Fruit fly (Drosophila melanogaster) whole organism, prepupa: ENCODE measurements around the gene rdgB.

ENCODE experiments used
- Blimp-1 ChIP-seq: fragments of 200-800 bp; sonication (Bioruptor generic); optimal IDR thresholded peaks from 3 replicates; lab custom pipeline; 2017; ENCODE audit warnings: missing biosample characterization, missing genetic modification characterization, mild to moderate bottlenecking, moderate library complexity, missing genetic modification reagents
- CG10631 ChIP-seq: fragments of 200-800 bp; sonication (Bioruptor generic); optimal IDR thresholded peaks from 2 replicates; lab custom pipeline; 2016; ENCODE audit warnings: missing biosample characterization, missing genetic modification characterization
- CG10669 ChIP-seq: fragments of 200-800 bp; sonication (Bioruptor generic); optimal IDR thresholded peaks from 3 replicates; lab custom pipeline; 2018; ENCODE audit warnings: missing biosample characterization, mild to moderate bottlenecking, missing genetic modification characterization, moderate library complexity
- CG11294 ChIP-seq: fragments of 200-800 bp; sonication (Bioruptor generic); IDR thresholded peaks from 2 replicates; pipeline ENCODE4 v1.3.6; 2022; ENCODE audit warnings: missing biosample characterization, missing genetic modification characterization
- CG11902 ChIP-seq: fragments of 200-800 bp; sonication (Bioruptor generic); optimal IDR thresholded peaks from 3 replicates; lab custom pipeline; 2016; ENCODE audit warnings: missing biosample characterization, missing genetic modification characterization
- CG15336 ChIP-seq: fragments of 200-800 bp; sonication (Bioruptor generic); IDR thresholded peaks from 2 replicates; pipeline ENCODE4 v1.3.6; 2022; ENCODE audit warnings: missing biosample characterization, missing genetic modification characterization
- CG1621 ChIP-seq: fragments of 200-800 bp; sonication (Bioruptor generic); optimal IDR thresholded peaks from 3 replicates; lab custom pipeline; 2018; ENCODE audit warnings: missing biosample characterization, mild to moderate bottlenecking, missing genetic modification characterization
- CG16779 ChIP-seq: fragments of 200-800 bp; sonication (Bioruptor generic); optimal IDR thresholded peaks from 3 replicates; lab custom pipeline; 2017; ENCODE audit warnings: missing biosample characterization, mild to moderate bottlenecking, missing genetic modification characterization
- CG3032 ChIP-seq: fragments of 200-800 bp; optimal IDR thresholded peaks from 2 replicates; lab custom pipeline; 2019; ENCODE audit warnings: missing biosample characterization, mild to moderate bottlenecking, missing genetic modification characterization, moderate library complexity
- CG31627 ChIP-seq: fragments of 200-800 bp; sonication (Bioruptor generic); optimal IDR thresholded peaks from 3 replicates; lab custom pipeline; 2016; ENCODE audit warnings: missing biosample characterization, missing genetic modification characterization
- CG32006 ChIP-seq: fragments of 200-800 bp; sonication (Bioruptor generic); optimal IDR thresholded peaks from 3 replicates; lab custom pipeline; 2017; ENCODE audit warnings: missing biosample characterization, mild to moderate bottlenecking, missing genetic modification characterization
- CG34406 ChIP-seq: fragments of 200-800 bp; sonication (Bioruptor generic); optimal IDR thresholded peaks from 3 replicates; lab custom pipeline; 2016; ENCODE audit warnings: missing biosample characterization, missing genetic modification characterization
- CG4318 ChIP-seq: fragments of 200-800 bp; sonication (Bioruptor generic); optimal IDR thresholded peaks from 3 replicates; lab custom pipeline; 2017; ENCODE audit warnings: missing biosample characterization, mild to moderate bottlenecking, missing genetic modification characterization
- CG6163 ChIP-seq: fragments of 200-800 bp; sonication (Bioruptor generic); IDR thresholded peaks from 3 replicates; pipeline ENCODE4 v1.3.6; 2022; ENCODE audit warnings: missing biosample characterization, missing genetic modification characterization
- CG6276 ChIP-seq: fragments of 200-800 bp; sonication (Bioruptor generic); optimal IDR thresholded peaks from 2 replicates; lab custom pipeline; 2017; ENCODE audit warnings: missing biosample characterization, mild to moderate bottlenecking, missing genetic modification characterization
- CG6792 ChIP-seq: fragments of 200-800 bp; sonication (Bioruptor generic); optimal IDR thresholded peaks from 3 replicates; lab custom pipeline; 2016; ENCODE audit warnings: missing biosample characterization, missing genetic modification characterization
- CG6808 ChIP-seq: fragments of 200-800 bp; sonication (Bioruptor generic); optimal IDR thresholded peaks from 3 replicates; lab custom pipeline; 2017; ENCODE audit warnings: missing biosample characterization, missing genetic modification characterization, mild to moderate bottlenecking, moderate library complexity, missing genetic modification reagents
- CG6854 ChIP-seq: fragments of 200-800 bp; sonication (Bioruptor generic); optimal IDR thresholded peaks from 2 replicates; lab custom pipeline; 2017; ENCODE audit warnings: missing biosample characterization, mild to moderate bottlenecking, missing genetic modification characterization
- CG8119 ChIP-seq: fragments of 200-800 bp; sonication (Bioruptor generic); IDR thresholded peaks from 3 replicates; pipeline ENCODE4 v1.3.6; 2022; ENCODE audit warnings: missing biosample characterization, missing genetic modification characterization
- CG9139 ChIP-seq: fragments of 200-800 bp; sonication (Bioruptor generic); optimal IDR thresholded peaks from 3 replicates; lab custom pipeline; 2017; ENCODE audit warnings: missing biosample characterization, mild to moderate bottlenecking, missing genetic modification characterization
- Eip75B ChIP-seq: fragments of 200-800 bp; sonication (Bioruptor generic); optimal IDR thresholded peaks from 3 replicates; lab custom pipeline; 2016; ENCODE audit warnings: missing biosample characterization, missing genetic modification characterization
- Eip78C ChIP-seq: fragments of 200-800 bp; sonication (Bioruptor generic); peaks from one replicate; lab custom pipeline; 2016; ENCODE audit warnings: missing biosample characterization, missing genetic modification characterization
- Eip93F ChIP-seq: fragments of 200-800 bp; sonication (Bioruptor generic); optimal IDR thresholded peaks from 2 replicates; lab custom pipeline; 2016; ENCODE audit warnings: missing biosample characterization, mild to moderate bottlenecking, missing genetic modification characterization
- Ets21C ChIP-seq: fragments of 200-800 bp; sonication (Bioruptor generic); optimal IDR thresholded peaks from 3 replicates; lab custom pipeline; 2016; ENCODE audit warnings: missing biosample characterization, missing genetic modification characterization
- Gug ChIP-seq: fragments of 200-800 bp; sonication (Bioruptor generic); IDR thresholded peaks from 2 replicates; pipeline ENCODE4 v1.3.6; 2022; ENCODE audit warnings: missing biosample characterization, missing genetic modification characterization
- Hr38 ChIP-seq: sonication (Bioruptor generic); optimal IDR thresholded peaks from 2 replicates; lab custom pipeline; 2016; ENCODE audit warnings: missing biosample characterization, missing genetic modification characterization
- Hr4 ChIP-seq: fragments of 200-800 bp; sonication (Bioruptor generic); optimal IDR thresholded peaks from 3 replicates; lab custom pipeline; 2016; ENCODE audit warnings: missing biosample characterization, missing genetic modification characterization
- Lpt ChIP-seq: fragments of 200-800 bp; sonication (Bioruptor generic); optimal IDR thresholded peaks from 3 replicates; lab custom pipeline; 2016; ENCODE audit warnings: missing biosample characterization, missing genetic modification characterization
- Smox ChIP-seq: fragments of 200-800 bp; sonication (Bioruptor generic); optimal IDR thresholded peaks from 3 replicates; lab custom pipeline; 2016; ENCODE audit warnings: missing biosample characterization, missing genetic modification characterization
- Sox102F ChIP-seq: fragments of 200-800 bp; sonication (Bioruptor generic); optimal IDR thresholded peaks from 2 replicates; lab custom pipeline; 2016; ENCODE audit warnings: missing biosample characterization, mild to moderate bottlenecking, missing genetic modification characterization
- Sox14 ChIP-seq: fragments of 200-800 bp; sonication (Bioruptor generic); optimal IDR thresholded peaks from 3 replicates; lab custom pipeline; 2016; ENCODE audit warnings: missing biosample characterization, missing genetic modification characterization
- acj6 ChIP-seq: fragments of 200-800 bp; sonication (Bioruptor generic); optimal IDR thresholded peaks from 3 replicates; lab custom pipeline; 2016; ENCODE audit warnings: missing biosample characterization, missing genetic modification characterization
- cyc ChIP-seq: fragments of 200-800 bp; sonication (Bioruptor generic); optimal IDR thresholded peaks from 3 replicates; lab custom pipeline; 2016; ENCODE audit warnings: missing biosample characterization, missing genetic modification characterization
- dac ChIP-seq: fragments of 200-800 bp; sonication (Bioruptor generic); optimal IDR thresholded peaks from 2 replicates; lab custom pipeline; 2017; ENCODE audit warnings: missing biosample characterization, mild to moderate bottlenecking, missing genetic modification characterization
- fd59A ChIP-seq: fragments of 200-800 bp; sonication (Bioruptor generic); optimal IDR thresholded peaks from 2 replicates; lab custom pipeline; 2017; ENCODE audit warnings: missing biosample characterization, mild to moderate bottlenecking, missing genetic modification characterization, missing genetic modification reagents
- fd85E ChIP-seq: fragments of 200-800 bp; sonication (Bioruptor generic); optimal IDR thresholded peaks from 3 replicates; lab custom pipeline; 2016; ENCODE audit warnings: missing biosample characterization, missing genetic modification characterization
- fkh ChIP-seq: fragments of 200-800 bp; sonication (Bioruptor generic); optimal IDR thresholded peaks from 3 replicates; lab custom pipeline; 2017; ENCODE audit warnings: missing biosample characterization, mild to moderate bottlenecking, missing genetic modification characterization, moderate library complexity
- lz ChIP-seq: fragments of 200-800 bp; sonication (Bioruptor generic); optimal IDR thresholded peaks from 3 replicates; lab custom pipeline; 2016; ENCODE audit warnings: missing biosample characterization, missing genetic modification characterization
- net ChIP-seq: fragments of 200-800 bp; sonication (Bioruptor generic); optimal IDR thresholded peaks from 3 replicates; lab custom pipeline; 2016; ENCODE audit warnings: missing biosample characterization, missing genetic modification characterization
- pdm3 ChIP-seq: fragments of 200-800 bp; sonication (Bioruptor generic); optimal IDR thresholded peaks from 3 replicates; lab custom pipeline; 2016; ENCODE audit warnings: missing biosample characterization, missing genetic modification characterization
- salr ChIP-seq, 2 experiments: fragments of 200-800 bp; sonication (Bioruptor generic); optimal IDR thresholded peaks; 3 replicates each; lab custom pipeline; 2016 to 2018; ENCODE audit warnings: missing biosample characterization in 2 of 2, missing genetic modification characterization in 2 of 2, mild to moderate bottlenecking in 1 of 2
- spab ChIP-seq: fragments of 200-800 bp; sonication (Bioruptor generic); optimal IDR thresholded peaks from 2 replicates; lab custom pipeline; 2017; ENCODE audit warnings: missing biosample characterization, mild to moderate bottlenecking, missing genetic modification characterization, missing genetic modification reagents
- ss ChIP-seq, 2 experiments: fragments of 200-800 bp; sonication (Bioruptor generic); optimal IDR thresholded peaks; 2 replicates in 1 of 2; 3 replicates in 1 of 2; lab custom pipeline; 2017 to 2018; ENCODE audit warnings: mild to moderate bottlenecking in 2 of 2, missing biosample characterization in 2 of 2, missing genetic modification characterization in 2 of 2, moderate library complexity in 1 of 2
- svp ChIP-seq: fragments of 200-800 bp; sonication (Bioruptor generic); peaks from one replicate; lab custom pipeline; 2016; ENCODE audit warnings: missing biosample characterization, missing genetic modification characterization
- topi ChIP-seq: fragments of 200-800 bp; sonication (Bioruptor generic); optimal IDR thresholded peaks from 3 replicates; lab custom pipeline; 2016; ENCODE audit warnings: missing biosample characterization, missing genetic modification characterization
- vri ChIP-seq: fragments of 200-800 bp; sonication (Bioruptor generic); optimal IDR thresholded peaks from 3 replicates; lab custom pipeline; 2016; ENCODE audit warnings: missing biosample characterization, mild to moderate bottlenecking, missing genetic modification characterization

Gene rdgB

dm6 chrX:13781739-13782502, 19.4 kb downstream of the rdgB start, which contains the start of the genes CtsB and amrt (continued):
- TF ChIP-seq salr (GFP tag; optimal IDR thresholded peaks at IDR 0.05; lab: Kevin White, UChicago) (peak in 1 of 2 experiments; percentile 66), ss (GFP tag; optimal IDR thresholded peaks at IDR 0.05; lab: Kevin White, UChicago) (peak; percentile 60 to 78), CG10669 (GFP tag; lab: Kevin White, UChicago) (peak; percentile 50), pdm3 (GFP tag; lab: Kevin White, UChicago) (peak; percentile 72), Hr4 (GFP tag; lab: Kevin White, UChicago) (peak; percentile 58), CG6276 (peak; percentile 70), CG9139 (GFP tag; lab: Kevin White, UChicago) (peak; percentile 62), CG31627 (GFP tag; lab: Kevin White, UChicago) (peak; percentile 63), acj6 (GFP tag; lab: Kevin White, UChicago) (peak; percentile 57), CG6792 (GFP tag; lab: Kevin White, UChicago) (peak; percentile 43), dac (peak; percentile 28), Eip75B (GFP tag; lab: Kevin White, UChicago) (peak; percentile 67), Blimp-1 (peak; percentile 36), fd85E (GFP tag; lab: Kevin White, UChicago) (no peak), spab (GFP tag; lab: Kevin White, UChicago) (peak; percentile 48), topi (GFP tag; lab: Kevin White, UChicago) (peak; percentile 63), net (GFP tag; lab: Kevin White, UChicago) (peak; percentile 77), CG11294 (no peak; the same call in 1 of the 2 replicates), CG11902 (GFP tag; lab: Kevin White, UChicago) (no peak)

- TF ChIP-seq Ets21C (GFP tag; lab: Kevin White, UChicago) (no peak), svp (peak; percentile 32), CG8119 (0 out of 3 replicates have a peak, but pooled peaks have one; percentile 12), Lpt (GFP tag; lab: Kevin White, UChicago) (no peak), CG6276 (no peak), CG15336 (GFP tag; lab: Robert Waterston, UW) (no peak), pdm3 (GFP tag; lab: Kevin White, UChicago) (no peak), Sox102F (GFP tag; lab: Kevin White, UChicago) (no peak), CG6792 (GFP tag; lab: Kevin White, UChicago) (no peak), Hr4 (GFP tag; lab: Kevin White, UChicago) (no peak), cyc (no peak), Smox (GFP tag; lab: Kevin White, UChicago) (no peak), CG6808 (GFP tag; lab: Kevin White, UChicago) (peak; percentile 18), CG11294 (no peak), CG10631 (GFP tag; lab: Kevin White, UChicago) (no peak), CG32006 (GFP tag; lab: Kevin White, UChicago) (peak; percentile 15), Hr38 (GFP tag; lab: Kevin White, UChicago) (no peak), fd59A (GFP tag; lab: Kevin White, UChicago) (no peak), Sox14 (GFP tag; lab: Kevin White, UChicago) (peak; percentile 38), CG3032 (tag; lab: Kevin White, UChicago) (peak; percentile 2), fd85E (GFP tag; lab: Kevin White, UChicago) (no peak), Gug (GFP tag; lab: Robert Waterston, UW) (no peak), CG11902 (GFP tag; lab: Kevin White, UChicago) (no peak), vri (GFP tag; lab: Kevin White, UChicago) (no peak), dac (peak; percentile 15), Blimp-1 (peak; percentile 91), CG31627 (GFP tag; lab: Kevin White, UChicago) (no peak), Eip93F (GFP tag; lab: Kevin White, UChicago) (no peak), Eip78C (GFP tag; lab: Kevin White, UChicago) (peak; percentile 1), spab (GFP tag; lab: Kevin White, UChicago) (no peak), topi (GFP tag; lab: Kevin White, UChicago) (no peak), CG34406 (GFP tag; lab: Kevin White, UChicago) (no peak), lz (GFP tag; lab: Kevin White, UChicago) (no peak), Eip75B (GFP tag; lab: Kevin White, UChicago) (no peak), CG1621 (no peak), CG4318 (GFP tag; lab: Kevin White, UChicago) (no peak), CG6163 (GFP tag; lab: Robert Waterston, UW) (0 out of 3 replicates have a peak, but pooled peaks have one; percentile 45), fkh (GFP tag; lab: Kevin White, UChicago) (peak; percentile 26), CG10669 (GFP tag; lab: Kevin White, UChicago) (no peak), CG16779 (tag; lab: Kevin White, UChicago) (no peak), acj6 (GFP tag; lab: Kevin White, UChicago) (no peak), CG6854 (GFP tag; lab: Kevin White, UChicago) (peak; percentile 10)
Measured at dm6 chrX:13783534-13783949, 21.0 kb downstream of the rdgB start, which contains the start of gene inaE. TSS of gene inaE (plus strand) at chrX:13783714.
